Worm (Caenorhabditis elegans): ENCODE measurements around the gene F43H9.3.

DNA sequence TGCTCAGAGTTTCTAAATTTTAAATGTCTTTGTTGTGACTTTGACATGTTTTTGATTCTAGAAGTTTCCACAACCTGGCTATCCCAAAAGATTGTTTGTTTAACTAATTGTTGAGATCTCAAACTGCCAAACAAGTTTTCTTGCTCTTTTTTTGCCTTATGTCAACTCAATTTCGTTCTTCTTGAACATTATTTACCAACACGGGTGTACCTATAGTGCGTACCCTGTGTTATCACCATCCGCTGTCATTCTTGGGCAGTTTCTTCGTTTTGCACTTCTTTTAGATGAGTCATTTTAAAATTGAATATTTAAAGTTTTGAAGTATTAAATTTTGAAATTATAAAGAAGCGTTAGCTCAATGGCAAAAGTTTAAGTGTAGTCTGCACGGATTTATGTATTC, 7.8 kb downstream of the F43H9.3 start, which contains the start of gene sptl-2:
- no peak for TF ChIP-seq him-1 (tag; optimal IDR thresholded peaks at IDR 0.05)
- no peak for TF ChIP-seq dao-5 (tag; optimal IDR thresholded peaks at IDR 0.05)
- no peak for TF ChIP-seq W03F9.2 (tag; optimal IDR thresholded peaks at IDR 0.05)

Data from whole organism, L4/young adult.